Fruit fly (Drosophila melanogaster): ENCODE results near the gene Tango6.
A peak's percentile ranks its signal among the peaks of the same experiment; 100 is the strongest.

The Tango6 gene

dm6 chr2L:19011895-19012645 is 43.2 kb downstream of the Tango6 start (continued):
- TF ChIP-seq fd64A (GFP tag; optimal IDR thresholded peaks at IDR 0.05) (peak; percentile 22), Tbp (GFP tag; optimal IDR thresholded peaks at IDR 0.05) (no peak), dpn (GFP tag; optimal IDR thresholded peaks at IDR 0.05) (peak; percentile 81), bsh (GFP tag; optimal IDR thresholded peaks at IDR 0.05) (peak; percentile 44 to 81), CG12659 (GFP tag; optimal IDR thresholded peaks at IDR 0.05) (peak; percentile 83), CG7928 (GFP tag; optimal IDR thresholded peaks at IDR 0.05) (peak; percentile 54), toy (GFP tag; IDR thresholded peaks at IDR 0.05) (0 out of 2 replicates have a peak, but pooled peaks have one; percentile 44), CG10979 (tag; optimal IDR thresholded peaks at IDR 0.05) (peak; percentile 75), CG4617 (GFP tag; optimal IDR thresholded peaks at IDR 0.05; ENCODE audit: borderline replicate concordance) (peak; percentile 49), zen2 (GFP tag; IDR thresholded peaks at IDR 0.05; ENCODE audit: partially characterized antibody) (0 out of 3 replicates have a peak, but pooled peaks have one; percentile 23), jumu (GFP tag; optimal IDR thresholded peaks at IDR 0.05) (peak; percentile 84), CG12155 (GFP tag; optimal IDR thresholded peaks at IDR 0.05) (peak; percentile 74), Sin3A (optimal IDR thresholded peaks at IDR 0.05) (no peak), pita (GFP tag; optimal IDR thresholded peaks at IDR 0.05) (no peak), ind (GFP tag; optimal IDR thresholded peaks at IDR 0.05) (peak; percentile 82), Mad (GFP tag; optimal IDR thresholded peaks at IDR 0.05) (peak; percentile 56), eve (GFP tag; optimal IDR thresholded peaks at IDR 0.05) (no peak), mld (GFP tag; IDR thresholded peaks at IDR 0.05; ENCODE audit: partially characterized antibody) (no peak), CG18619 (GFP tag; optimal IDR thresholded peaks at IDR 0.05) (peak; percentile 75), CG7372 (GFP tag; IDR thresholded peaks at IDR 0.05) (peak; percentile 79), CG11560 (tag; IDR thresholded peaks at IDR 0.05) (peak; percentile 59; the same call in 2 of the 3 replicates), Kr (GFP tag; optimal IDR thresholded peaks at IDR 0.05) (no peak), cas (GFP tag; IDR thresholded peaks at IDR 0.05) (peak; percentile 83), tx (GFP tag; optimal IDR thresholded peaks at IDR 0.05) (peak; percentile 73), Antp (GFP tag; optimal IDR thresholded peaks at IDR 0.05) (peak; percentile 86), CG4424 (GFP tag; optimal IDR thresholded peaks at IDR 0.05) (peak; percentile 66), ci (GFP tag; IDR thresholded peaks at IDR 0.05) (peak; percentile 91), CG5180 (GFP tag; optimal IDR thresholded peaks at IDR 0.05) (peak; percentile 65), dimm (GFP tag; IDR thresholded peaks at IDR 0.05) (0 out of 2 replicates have a peak, but pooled peaks have one; percentile 8), al (GFP tag; IDR thresholded peaks at IDR 0.05) (peak; percentile 70), CG33557 (GFP tag; optimal IDR thresholded peaks at IDR 0.05) (no peak), CG17361 (GFP tag; IDR thresholded peaks at IDR 0.05) (peak; percentile 75), CG18599 (GFP tag; optimal IDR thresholded peaks at IDR 0.05) (peak; percentile 96), CG12104 (GFP tag; optimal IDR thresholded peaks at IDR 0.05) (peak; percentile 18), wek (GFP tag; optimal IDR thresholded peaks at IDR 0.05) (peak; percentile 23), fd3F (GFP tag; optimal IDR thresholded peaks at IDR 0.05) (peak; percentile 79), sd (tag; optimal IDR thresholded peaks at IDR 0.05) (peak; percentile 64), CG10431 (GFP tag; optimal IDR thresholded peaks at IDR 0.05) (no peak), Fer1 (GFP tag; optimal IDR thresholded peaks at IDR 0.05) (peak; percentile 89), knrl (GFP tag; IDR thresholded peaks at IDR 0.05; ENCODE audit: partially characterized antibody) (no peak), ken (GFP tag; IDR thresholded peaks at IDR 0.05) (peak; percentile 86), Bgb (GFP tag; IDR thresholded peaks at IDR 0.05; ENCODE audit: partially characterized antibody) (peak; percentile 21; the same call in 1 of the 2 replicates), CG6791 (GFP tag; IDR thresholded peaks at IDR 0.05; ENCODE audit: partially characterized antibody) (no peak), CG15514 (GFP tag; optimal IDR thresholded peaks at IDR 0.05) (peak; percentile 63), dm (GFP tag; optimal IDR thresholded peaks at IDR 0.05) (peak; percentile 54), CG6854 (GFP tag; optimal IDR thresholded peaks at IDR 0.05) (peak; percentile 18), dmrt99B (tag; optimal IDR thresholded peaks at IDR 0.05) (peak; percentile 88), CG6654 (GFP tag; optimal IDR thresholded peaks at IDR 0.05) (peak; percentile 16)
